Worm (Caenorhabditis elegans) whole organism, L1 larva: Measurements from ENCODE around the gene cic-1.
"Not testable (repeated sequence)": the region's sequence is repeated elsewhere in the genome, so short reads cannot be mapped to it uniquely, and the experiment has no call there.

Experiments used
- ama-1 ChIP-seq: fragments of 150-350 bp; optimal IDR thresholded peaks from 2 replicates; lab custom pipeline; 2014
- dpl-1 ChIP-seq, 3 experiments: fragments of 150-350 bp in 2 of 3; sonication (generic microtip) in 1 of 3; optimal IDR thresholded peaks; 2 replicates each; lab custom pipeline; 2014 to 2017; ENCODE audit warnings: missing biosample characterization in 3 of 3, missing genetic modification characterization in 3 of 3, missing genetic modification reagents in 3 of 3
- elt-3 ChIP-seq, 6 experiments: fragments of 150-350 bp in 1 of 6; sonication (generic microtip); optimal IDR thresholded peaks; 2 replicates each; lab custom pipeline; 2017 to 2018; ENCODE audit warnings: missing biosample characterization in 6 of 6, missing genetic modification characterization in 6 of 6, inconsistent platforms in 1 of 6
- lin-35 ChIP-seq, 2 experiments: fragments of 150-350 bp; optimal IDR thresholded peaks; 2 replicates each; lab custom pipeline; 2014; ENCODE audit warnings: missing biosample characterization in 2 of 2, missing genetic modification characterization in 2 of 2, missing genetic modification reagents in 2 of 2
- lin-39 ChIP-seq: fragments of 150-350 bp; optimal IDR thresholded peaks from 2 replicates; lab custom pipeline; 2014; ENCODE audit warnings: missing biosample characterization, missing genetic modification reagents, missing genetic modification characterization
- mef-2 ChIP-seq: fragments of 150-350 bp; optimal IDR thresholded peaks from 2 replicates; lab custom pipeline; 2014; ENCODE audit warnings: missing biosample characterization, missing genetic modification characterization
- tbx-2 ChIP-seq: sonication (generic microtip); optimal IDR thresholded peaks from 2 replicates; lab custom pipeline; 2016; ENCODE audit warnings: missing genetic modification characterization, missing compliant biosample characterization
- ztf-4 ChIP-seq: fragments of 150-350 bp; optimal IDR thresholded peaks from 2 replicates; lab custom pipeline; 2014; ENCODE audit warnings: missing biosample characterization, missing genetic modification characterization

DNA sequence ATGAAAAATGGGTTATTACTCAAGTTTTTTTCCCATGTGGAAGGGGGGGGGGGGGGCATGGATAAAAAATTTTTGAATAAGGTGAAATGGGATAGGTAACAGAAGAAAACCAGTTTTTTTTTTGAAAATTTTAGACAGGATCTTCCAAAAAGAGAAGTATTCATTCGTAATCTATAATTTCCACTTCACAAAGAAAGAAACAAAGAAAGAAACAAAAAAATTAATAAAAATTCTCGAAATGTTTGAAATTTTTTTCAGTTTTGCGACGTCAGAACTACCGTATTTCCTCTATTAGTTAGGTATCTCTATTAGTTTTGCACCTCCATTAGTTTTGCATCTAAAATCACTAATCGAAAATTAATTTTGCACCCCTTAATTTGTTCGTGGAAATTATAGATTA is 34.4 kb upstream of the cic-1 start, which contains the start of gene W04B5.6:
- TF ChIP-seq lin-39; ztf-4; tbx-2 (tag; lab: Kevin White, UChicago); ama-1; elt-3 (tag; optimal IDR thresholded peaks at IDR 0.05; lab: Kevin White, UChicago); mef-2 (tag; lab: Kevin White, UChicago); lin-35 (GFP tag; optimal IDR thresholded peaks at IDR 0.05; lab: Kevin White, UChicago); dpl-1 (GFP tag; optimal IDR thresholded peaks at IDR 0.05; lab: Kevin White, UChicago): not testable (repeated sequence)
